Fruit fly (Drosophila melanogaster): ENCODE measurements around the gene Pak.

dm6 chr3R:6339795-6340194 lies 10.9 kb upstream of the Pak start, which contains the start of gene Osi20:
- no peak for TF ChIP-seq N (GFP tag; optimal IDR thresholded peaks at IDR 0.05)
- TF ChIP-seq ey (GFP tag; optimal IDR thresholded peaks at IDR 0.05) = no peak
- TF ChIP-seq h (GFP tag; optimal IDR thresholded peaks at IDR 0.05) = no peak
- no peak for TF ChIP-seq fru (GFP tag; optimal IDR thresholded peaks at IDR 0.05)
- TF ChIP-seq psq (GFP tag; optimal IDR thresholded peaks at IDR 0.05) = no peak
- no peak for TF ChIP-seq OdsH (GFP tag; optimal IDR thresholded peaks at IDR 0.05)
- TF ChIP-seq br (GFP tag; optimal IDR thresholded peaks at IDR 0.05) = no peak
- TF ChIP-seq Hr78 (GFP tag; optimal IDR thresholded peaks at IDR 0.05) = no peak
- no peak for TF ChIP-seq Sp1 (GFP tag; optimal IDR thresholded peaks at IDR 0.05)
- TF ChIP-seq dsf (GFP tag; optimal IDR thresholded peaks at IDR 0.05; ENCODE audit: borderline replicate concordance) = no peak
- TF ChIP-seq usp (GFP tag; optimal IDR thresholded peaks at IDR 0.05) = no peak
